Worm (Caenorhabditis elegans) whole organism, L1 larva: Measurements from ENCODE around the gene fbxb-75.

Experiments used
- Y116A8C.19 ChIP-seq: sonication (generic microtip); optimal IDR thresholded peaks from 2 replicates; lab custom pipeline; 2016; ENCODE audit warnings: missing compliant biosample characterization, missing genetic modification characterization, borderline replicate concordance
- ama-1 ChIP-seq: fragments of 150-350 bp; optimal IDR thresholded peaks from 2 replicates; lab custom pipeline; 2014
- dpl-1 ChIP-seq, 3 experiments: fragments of 150-350 bp in 2 of 3; sonication (generic microtip) in 1 of 3; optimal IDR thresholded peaks; 2 replicates each; lab custom pipeline; 2014 to 2017; ENCODE audit warnings: missing biosample characterization in 3 of 3, missing genetic modification characterization in 3 of 3, missing genetic modification reagents in 3 of 3
- efl-1 ChIP-seq, 4 experiments: fragments of 150-350 bp; optimal IDR thresholded peaks in 3 of 4; peaks in 1 of 4; 1 replicate in 1 of 4; 2 replicates in 3 of 4; lab custom pipeline; 2014; ENCODE audit warnings: missing biosample characterization in 2 of 4, missing genetic modification characterization in 2 of 4, missing genetic modification reagents in 2 of 4
- fkh-10 ChIP-seq: sonication (generic microtip); optimal IDR thresholded peaks from 2 replicates; lab custom pipeline; 2017; ENCODE audit warnings: missing biosample characterization, missing genetic modification reagents, missing genetic modification characterization
- jun-1 ChIP-seq: fragments of 150-350 bp; optimal IDR thresholded peaks from 2 replicates; lab custom pipeline; 2014; ENCODE audit warnings: missing biosample characterization, missing genetic modification reagents, missing genetic modification characterization
- lin-13 ChIP-seq: fragments of 150-350 bp; optimal IDR thresholded peaks from 2 replicates; lab custom pipeline; 2014; ENCODE audit warnings: missing biosample characterization, missing genetic modification reagents, missing genetic modification characterization
- lin-15B ChIP-seq: fragments of 150-350 bp; sonication (generic microtip); optimal IDR thresholded peaks from 3 replicates; lab custom pipeline; 2014; ENCODE audit warnings: missing biosample characterization, missing genetic modification characterization
- lin-39 ChIP-seq: fragments of 150-350 bp; optimal IDR thresholded peaks from 2 replicates; lab custom pipeline; 2014; ENCODE audit warnings: missing biosample characterization, missing genetic modification reagents, missing genetic modification characterization
- lsy-2 ChIP-seq, 2 experiments: fragments of 150-350 bp; optimal IDR thresholded peaks; 2 replicates each; lab custom pipeline; 2014; ENCODE audit warnings: missing biosample characterization in 2 of 2, missing genetic modification characterization in 2 of 2
- mdl-1 ChIP-seq, 2 experiments: fragments of 150-350 bp; optimal IDR thresholded peaks; 2 replicates each; lab custom pipeline; 2014 to 2017; ENCODE audit warnings: missing biosample characterization in 2 of 2, missing genetic modification characterization in 2 of 2, inconsistent platforms in 1 of 2
- nhr-237 ChIP-seq: fragments of 150-350 bp; optimal IDR thresholded peaks from 2 replicates; lab custom pipeline; 2014; ENCODE audit warnings: missing biosample characterization, missing genetic modification characterization
- pqm-1 ChIP-seq: sonication (generic microtip); optimal IDR thresholded peaks from 3 replicates; lab custom pipeline; 2017; ENCODE audit warnings: missing biosample characterization, missing genetic modification characterization
- unc-30 ChIP-seq: sonication (generic microtip); optimal IDR thresholded peaks from 2 replicates; lab custom pipeline; 2017; ENCODE audit warnings: missing biosample characterization, missing genetic modification characterization

- TF ChIP-seq lsy-2 (tag; optimal IDR thresholded peaks at IDR 0.05; lab: Kevin White, UChicago) = no peak
- TF ChIP-seq lin-39 (tag; lab: Kevin White, UChicago) = no peak
- no peak for TF ChIP-seq mdl-1 (tag; optimal IDR thresholded peaks at IDR 0.05; lab: Kevin White, UChicago)
- TF ChIP-seq ama-1 (lab: Kevin White, UChicago) = no peak
- TF ChIP-seq Y116A8C.19 = no peak
- TF ChIP-seq fkh-10 (GFP tag; lab: Kevin White, UChicago) = no peak
- no peak for TF ChIP-seq nhr-237 (tag; lab: Kevin White, UChicago)
- no peak for TF ChIP-seq jun-1 (tag; lab: Kevin White, UChicago)
- no peak for TF ChIP-seq dpl-1 (GFP tag; optimal IDR thresholded peaks at IDR 0.05; lab: Kevin White, UChicago)
- no peak for TF ChIP-seq lin-15B
- TF ChIP-seq unc-30 (tag; lab: Kevin White, UChicago) = no peak
- TF ChIP-seq lin-13 = no peak
- TF ChIP-seq pqm-1 (tag; lab: Kevin White, UChicago) = no peak
- TF ChIP-seq efl-1 (optimal IDR thresholded peaks at IDR 0.05; lab: Kevin White, UChicago) = no peak
- TF ChIP-seq efl-1 (GFP tag; optimal IDR thresholded peaks at IDR 0.05 in 1 of 2; lab: Kevin White, UChicago) = no peak
Observed at ce11 chrIV:4423026-4423425, 18.0 kb downstream of the fbxb-75 start.
